Worm (Caenorhabditis elegans): Measurements from ENCODE around the gene D2045.5.

ce11 chrIII:10442355-10443140, 26.9 kb downstream of the D2045.5 start, which contains the start of the genes H04D03.2 and ecps-2:
- TF ChIP-seq pqm-1 (tag; optimal IDR thresholded peaks at IDR 0.05) (no peak), ama-1 (optimal IDR thresholded peaks at IDR 0.05) (no peak), nhr-77 (tag; optimal IDR thresholded peaks at IDR 0.05) (no peak), egl-27 (tag; optimal IDR thresholded peaks at IDR 0.05) (no peak), nhr-237 (tag; optimal IDR thresholded peaks at IDR 0.05) (no peak), ztf-11 (tag; optimal IDR thresholded peaks at IDR 0.05) (no peak), unc-62 (GFP tag; optimal IDR thresholded peaks at IDR 0.05) (no peak), efl-3 (GFP tag; optimal IDR thresholded peaks at IDR 0.05) (no peak), efl-1 (optimal IDR thresholded peaks at IDR 0.05) (no peak), efl-1 (GFP tag; optimal IDR thresholded peaks at IDR 0.05 in 1 of 2) (no peak)

Measured in whole organism, L1 larva.